Fruit fly (Drosophila melanogaster) whole organism, embryonic: Measurements from ENCODE around the gene CG15742.

ENCODE experiments used
- CG1024 ChIP-seq: fragments of 200-800 bp; sonication (Bioruptor generic); IDR thresholded peaks from 2 replicates; pipeline ENCODE4 v1.3.6; 2022; ENCODE audit warnings: missing biosample characterization, missing genetic modification characterization
- CG10274 ChIP-seq: fragments of 200-800 bp; sonication (Bioruptor generic); optimal IDR thresholded peaks from 3 replicates; lab custom pipeline; 2017; ENCODE audit warnings: missing biosample characterization, mild to moderate bottlenecking, missing genetic modification characterization
- CG10543 ChIP-seq: fragments of 200-800 bp; sonication (Bioruptor generic); optimal IDR thresholded peaks from 3 replicates; lab custom pipeline; 2017; ENCODE audit warnings: missing biosample characterization, mild to moderate bottlenecking, missing genetic modification characterization, moderate library complexity
- CG10979 ChIP-seq: fragments of 200-800 bp; sonication (Bioruptor generic); optimal IDR thresholded peaks from 2 replicates; lab custom pipeline; 2018; ENCODE audit warnings: missing biosample characterization, mild to moderate bottlenecking, missing genetic modification characterization, moderate library complexity
- CG12659 ChIP-seq: fragments of 200-800 bp; sonication (Bioruptor generic); optimal IDR thresholded peaks from 3 replicates; lab custom pipeline; 2017; ENCODE audit warnings: mild to moderate bottlenecking, missing biosample characterization, missing genetic modification reagents, missing genetic modification characterization
- CG13424 ChIP-seq: fragments of 200-800 bp; sonication (Bioruptor generic); optimal IDR thresholded peaks from 2 replicates; lab custom pipeline; 2019; ENCODE audit warnings: missing biosample characterization, mild to moderate bottlenecking, missing genetic modification characterization, moderate library complexity
- CG13775 ChIP-seq: fragments of 200-800 bp; sonication (Bioruptor generic); optimal IDR thresholded peaks from 3 replicates; lab custom pipeline; 2017; ENCODE audit warnings: missing biosample characterization, mild to moderate bottlenecking, missing genetic modification characterization
- CG15011 ChIP-seq: fragments of 200-800 bp; sonication (Bioruptor generic); optimal IDR thresholded peaks from 3 replicates; lab custom pipeline; 2018; ENCODE audit warnings: missing biosample characterization, mild to moderate bottlenecking, missing genetic modification characterization
- CG15269 ChIP-seq: fragments of 200-800 bp; sonication (Bioruptor generic); optimal IDR thresholded peaks from 2 replicates; lab custom pipeline; 2018; ENCODE audit warnings: missing biosample characterization, mild to moderate bottlenecking, missing genetic modification characterization, moderate library complexity
- CG17361 ChIP-seq: fragments of 200-800 bp; sonication (Bioruptor generic); IDR thresholded peaks from 3 replicates; pipeline ENCODE4 v1.3.6; 2022; ENCODE audit warnings: missing biosample characterization, missing genetic modification characterization
- CG17829 ChIP-seq: fragments of 200-800 bp; optimal IDR thresholded peaks from 2 replicates; lab custom pipeline; 2019; ENCODE audit warnings: missing biosample characterization, mild to moderate bottlenecking, missing genetic modification characterization, moderate library complexity
- CG18619 ChIP-seq: fragments of 200-800 bp; sonication (Bioruptor generic); optimal IDR thresholded peaks from 3 replicates; lab custom pipeline; 2017; ENCODE audit warnings: missing biosample characterization, mild to moderate bottlenecking, missing genetic modification characterization
- CG2712 ChIP-seq: fragments of 200-800 bp; optimal IDR thresholded peaks from 3 replicates; lab custom pipeline; 2019; ENCODE audit warnings: missing biosample characterization, mild to moderate bottlenecking, missing genetic modification characterization, moderate library complexity
- CG2875 ChIP-seq: fragments of 200-800 bp; sonication (Bioruptor generic); optimal IDR thresholded peaks from 2 replicates; lab custom pipeline; 2017; ENCODE audit warnings: missing biosample characterization, mild to moderate bottlenecking, missing genetic modification characterization, missing genetic modification reagents
- CG3847 ChIP-seq: fragments of 200-800 bp; sonication (Bioruptor generic); IDR thresholded peaks from 2 replicates; pipeline ENCODE4 v1.3.6; 2022; ENCODE audit warnings: missing biosample characterization, missing genetic modification characterization
- CG4424 ChIP-seq: fragments of 200-800 bp; sonication (Bioruptor generic); optimal IDR thresholded peaks from 3 replicates; lab custom pipeline; 2016; ENCODE audit warnings: missing biosample characterization, missing genetic modification characterization
- CG6854 ChIP-seq: fragments of 200-800 bp; sonication (Bioruptor generic); optimal IDR thresholded peaks from 3 replicates; lab custom pipeline; 2017; ENCODE audit warnings: missing biosample characterization, mild to moderate bottlenecking, missing genetic modification characterization
- CG7357 ChIP-seq: fragments of 200-800 bp; sonication (Bioruptor generic); IDR thresholded peaks from 3 replicates; pipeline ENCODE4 v1.3.6; 2022; ENCODE audit warnings: missing biosample characterization, missing genetic modification characterization
- CG9932 ChIP-seq: fragments of 200-800 bp; sonication (Bioruptor generic); IDR thresholded peaks from 2 replicates; pipeline ENCODE4 v1.3.6; 2022; ENCODE audit warnings: missing biosample characterization, missing genetic modification characterization
- Camta ChIP-seq: fragments of 200-800 bp; sonication (Bioruptor generic); optimal IDR thresholded peaks from 2 replicates; lab custom pipeline; 2016; ENCODE audit warnings: missing biosample characterization, missing genetic modification characterization
- Chrac-16 ChIP-seq: fragments of 200-800 bp; sonication (Bioruptor generic); optimal IDR thresholded peaks from 3 replicates; lab custom pipeline; 2016; ENCODE audit warnings: missing biosample characterization, missing genetic modification characterization
- CrebB ChIP-seq: fragments of 200-800 bp; sonication (Bioruptor generic); optimal IDR thresholded peaks from 3 replicates; lab custom pipeline; 2018; ENCODE audit warnings: missing biosample characterization, mild to moderate bottlenecking, missing genetic modification characterization
- Dbx ChIP-seq: fragments of 200-800 bp; sonication (Bioruptor generic); IDR thresholded peaks from 3 replicates; pipeline ENCODE4 v1.3.6; 2022; ENCODE audit warnings: missing biosample characterization, missing genetic modification characterization
- Deaf1 ChIP-seq: fragments of 200-800 bp; optimal IDR thresholded peaks from 3 replicates; lab custom pipeline; 2019; ENCODE audit warnings: missing biosample characterization, mild to moderate bottlenecking, missing genetic modification characterization, moderate library complexity
- Fer1 ChIP-seq: fragments of 200-800 bp; sonication (Bioruptor generic); optimal IDR thresholded peaks from 2 replicates; lab custom pipeline; 2017; ENCODE audit warnings: missing biosample characterization, mild to moderate bottlenecking, missing genetic modification characterization
- Hr3 ChIP-seq: fragments of 200-800 bp; sonication (Bioruptor generic); optimal IDR thresholded peaks from 3 replicates; lab custom pipeline; 2016; ENCODE audit warnings: missing biosample characterization, missing genetic modification characterization
- Hr51 ChIP-seq, 2 experiments: fragments of 200-800 bp; sonication (Bioruptor generic); optimal IDR thresholded peaks; 2 replicates in 1 of 2; 3 replicates in 1 of 2; lab custom pipeline; 2016 to 2018; ENCODE audit warnings: missing biosample characterization in 2 of 2, missing genetic modification characterization in 2 of 2, mild to moderate bottlenecking in 1 of 2, moderate library complexity in 1 of 2
- Meics ChIP-seq: fragments of 200-800 bp; sonication (Bioruptor generic); optimal IDR thresholded peaks from 2 replicates; lab custom pipeline; 2017; ENCODE audit warnings: missing biosample characterization, mild to moderate bottlenecking, missing genetic modification characterization
- Mrtf ChIP-seq: fragments of 200-800 bp; sonication (Bioruptor generic); IDR thresholded peaks from 3 replicates; pipeline ENCODE4 v1.3.6; 2022; ENCODE audit warnings: missing biosample characterization, missing genetic modification characterization
- Nf-YC ChIP-seq: fragments of 200-800 bp; optimal IDR thresholded peaks from 3 replicates; lab custom pipeline; 2019; ENCODE audit warnings: missing biosample characterization, mild to moderate bottlenecking, missing genetic modification characterization, moderate library complexity
- Ptx1 ChIP-seq: fragments of 200-800 bp; sonication (Bioruptor generic); IDR thresholded peaks from 2 replicates; pipeline ENCODE4 v1.3.6; 2022; ENCODE audit warnings: missing biosample characterization, missing genetic modification characterization
- Spps ChIP-seq: fragments of 200-800 bp; sonication (Bioruptor generic); optimal IDR thresholded peaks from 2 replicates; lab custom pipeline; 2018; ENCODE audit warnings: missing biosample characterization, mild to moderate bottlenecking, missing genetic modification characterization
- Ssrp ChIP-seq: fragments of 200-800 bp; sonication (Bioruptor generic); optimal IDR thresholded peaks from 2 replicates; lab custom pipeline; 2018; ENCODE audit warnings: missing biosample characterization, mild to moderate bottlenecking, missing genetic modification characterization, moderate library complexity
- Tbp ChIP-seq: fragments of >200 bp; optimal IDR thresholded peaks from 2 replicates; lab custom pipeline; 2018; ENCODE audit warnings: missing biosample characterization, missing genetic modification characterization
- Xbp1 ChIP-seq: fragments of 200-800 bp; sonication (Bioruptor generic); optimal IDR thresholded peaks from 3 replicates; lab custom pipeline; 2016; ENCODE audit warnings: missing biosample characterization, mild to moderate bottlenecking, missing genetic modification characterization
- br ChIP-seq: fragments of >200 bp; optimal IDR thresholded peaks from 2 replicates; lab custom pipeline; 2017
- ci ChIP-seq: fragments of 200-800 bp; sonication (Bioruptor generic); IDR thresholded peaks from 3 replicates; pipeline ENCODE4 v1.3.6; 2022; ENCODE audit warnings: missing biosample characterization, missing genetic modification characterization
- danr ChIP-seq: fragments of 200-800 bp; sonication (Bioruptor generic); IDR thresholded peaks from 2 replicates; pipeline ENCODE4 v1.3.6; 2022; ENCODE audit warnings: missing biosample characterization, missing genetic modification characterization
- dmrt99B ChIP-seq: fragments of 200-800 bp; sonication (Bioruptor generic); optimal IDR thresholded peaks from 2 replicates; lab custom pipeline; 2018; ENCODE audit warnings: missing biosample characterization, mild to moderate bottlenecking, missing genetic modification characterization, moderate library complexity
- esg ChIP-seq: fragments of 200-800 bp; sonication (Bioruptor generic); conservative IDR thresholded peaks from 2 replicates; pipeline ENCODE4 v1.3.6; 2022; ENCODE audit warnings: missing biosample characterization, missing genetic modification characterization
- fru ChIP-seq: fragments of >200 bp; optimal IDR thresholded peaks from 2 replicates; lab custom pipeline; 2017
- gsb ChIP-seq: fragments of 200-800 bp; sonication (Bioruptor generic); IDR thresholded peaks from 2 replicates; pipeline ENCODE4 v1.3.6; 2022; ENCODE audit warnings: missing biosample characterization, missing genetic modification characterization
- h ChIP-seq: fragments of >200 bp; optimal IDR thresholded peaks from 2 replicates; lab custom pipeline; 2017
- ind ChIP-seq: fragments of 200-800 bp; sonication (Bioruptor generic); optimal IDR thresholded peaks from 3 replicates; lab custom pipeline; 2016; ENCODE audit warnings: missing biosample characterization, missing genetic modification characterization
- lilli ChIP-seq: fragments of 200-800 bp; sonication (Bioruptor generic); optimal IDR thresholded peaks from 3 replicates; lab custom pipeline; 2016; ENCODE audit warnings: missing biosample characterization, missing genetic modification characterization
- nerfin-1 ChIP-seq: fragments of 200-800 bp; sonication (Bioruptor generic); optimal IDR thresholded peaks from 3 replicates; lab custom pipeline; 2019; ENCODE audit warnings: missing biosample characterization, mild to moderate bottlenecking, missing genetic modification characterization, moderate library complexity
- phol ChIP-seq: fragments of 200-800 bp; sonication (Bioruptor generic); optimal IDR thresholded peaks from 3 replicates; lab custom pipeline; 2018; ENCODE audit warnings: missing biosample characterization, mild to moderate bottlenecking, missing genetic modification characterization, moderate library complexity
- sisA ChIP-seq: fragments of 200-800 bp; sonication (Bioruptor generic); IDR thresholded peaks from 2 replicates; pipeline ENCODE4 v1.3.6; 2022; ENCODE audit warnings: missing biosample characterization, missing genetic modification characterization
- tgo ChIP-seq: fragments of 200-800 bp; sonication (Bioruptor generic); IDR thresholded peaks from 3 replicates; pipeline ENCODE4 v1.3.6; 2022; ENCODE audit warnings: missing biosample characterization, missing genetic modification characterization
- tin ChIP-seq: fragments of 200-800 bp; sonication (Bioruptor generic); optimal IDR thresholded peaks from 3 replicates; lab custom pipeline; 2016; ENCODE audit warnings: missing biosample characterization, missing genetic modification characterization
- tio ChIP-seq: fragments of 200-800 bp; sonication (Bioruptor generic); optimal IDR thresholded peaks from 2 replicates; lab custom pipeline; 2017; ENCODE audit warnings: missing biosample characterization, missing genetic modification characterization, inconsistent platforms
- vvl ChIP-seq: fragments of 200-800 bp; sonication (Bioruptor generic); IDR thresholded peaks from 2 replicates; pipeline ENCODE4 v1.3.6; 2022; ENCODE audit warnings: missing biosample characterization, missing genetic modification characterization

The CG15742 gene

DNA sequence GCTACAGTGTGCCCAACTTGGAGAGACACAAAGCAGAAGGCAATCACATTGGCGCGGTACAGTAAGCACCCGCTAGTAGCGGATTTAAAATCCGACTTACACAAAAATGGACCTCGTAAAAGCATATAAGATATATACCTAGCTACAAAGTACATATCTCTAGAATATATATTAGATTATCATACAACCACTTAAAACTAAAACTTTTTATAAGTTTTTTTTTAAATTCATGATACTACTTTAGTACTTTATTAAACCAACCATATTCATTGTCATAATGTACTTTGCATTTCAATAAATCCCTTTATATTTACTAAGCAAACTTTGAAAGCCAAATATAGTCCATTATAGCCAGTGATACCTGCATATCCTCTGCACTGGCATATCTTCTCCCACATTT lies 16.8 kb upstream of the CG15742 start (continued):
- TF ChIP-seq CG7357 (GFP tag; lab: Robert Waterston, UW) (peak; percentile 41; the same call in 1 of the 3 replicates), Meics (GFP tag; lab: Kevin White, UChicago) (peak; percentile 67), CG12659 (peak; percentile 46), tin (GFP tag; lab: Kevin White, UChicago) (peak; percentile 37), Ssrp (tag; lab: Kevin White, UChicago) (peak; percentile 68), Spps (no peak), esg (GFP tag; lab: Robert Waterston, UW) (peak; percentile 31; the same call in 1 of the 2 replicates), Deaf1 (tag; lab: Kevin White, UChicago) (peak; percentile 18), gsb (peak; percentile 28; the same call in 1 of the 2 replicates), tgo (GFP tag; lab: Robert Waterston, UW) (peak; percentile 45; the same call in 2 of the 3 replicates), CG9932 (GFP tag; lab: Robert Waterston, UW) (peak; percentile 54), CG2712 (tag; lab: Kevin White, UChicago) (peak; percentile 72), ind (peak; percentile 55), Nf-YC (peak; percentile 47), CrebB (tag; lab: Kevin White, UChicago) (no peak), CG4424 (peak; percentile 49), fru (lab: Kevin White, UChicago) (no peak), CG10979 (tag; lab: Kevin White, UChicago) (peak; percentile 64), CG15269 (tag; lab: Kevin White, UChicago) (peak; percentile 67), Dbx (peak; percentile 16; the same call in 1 of the 3 replicates), Hr3 (peak; percentile 34), CG17829 (peak; percentile 47), phol (tag; lab: Kevin White, UChicago) (peak; percentile 71), CG13424 (tag; lab: Kevin White, UChicago) (peak; percentile 65), vvl (GFP tag; lab: Robert Waterston, UW) (peak; percentile 48), Tbp (GFP tag; lab: Kevin White, UChicago) (no peak), Mrtf (peak; percentile 41; the same call in 1 of the 3 replicates), CG2875 (GFP tag; lab: Kevin White, UChicago) (peak; percentile 18), nerfin-1 (tag; lab: Kevin White, UChicago) (peak; percentile 10), CG3847 (GFP tag; lab: Robert Waterston, UW) (0 out of 2 replicates have a peak, but pooled peaks have one; percentile 37), Fer1 (GFP tag; lab: Kevin White, UChicago) (peak; percentile 23), lilli (GFP tag; lab: Kevin White, UChicago) (peak; percentile 3), Camta (GFP tag; lab: Kevin White, UChicago) (no peak), tio (GFP tag; lab: Kevin White, UChicago) (peak; percentile 38), Hr51 (GFP tag; optimal IDR thresholded peaks at IDR 0.05; lab: Kevin White, UChicago) (peak in 1 of 2 experiments; percentile 67), sisA (GFP tag; lab: Robert Waterston, UW) (peak; percentile 46), Chrac-16 (GFP tag; lab: Kevin White, UChicago) (peak; percentile 30), CG13775 (peak; percentile 18), h (lab: Kevin White, UChicago) (no peak), dmrt99B (tag; lab: Kevin White, UChicago) (peak; percentile 75), CG10543 (GFP tag; lab: Kevin White, UChicago) (peak; percentile 54), CG18619 (GFP tag; lab: Kevin White, UChicago) (peak; percentile 19), danr (GFP tag; lab: Robert Waterston, UW) (0 out of 2 replicates have a peak, but pooled peaks have one; percentile 12), CG6854 (GFP tag; lab: Kevin White, UChicago) (no peak), Ptx1 (GFP tag; lab: Robert Waterston, UW) (peak; percentile 61), CG17361 (peak; percentile 70; the same call in 2 of the 3 replicates), ci (GFP tag; lab: Robert Waterston, UW) (0 out of 3 replicates have a peak, but pooled peaks have one; percentile 14), CG1024 (GFP tag; lab: Robert Waterston, UW) (no peak), CG15011 (GFP tag; lab: Kevin White, UChicago) (peak; percentile 33), br (lab: Kevin White, UChicago) (no peak), Xbp1 (GFP tag; lab: Kevin White, UChicago) (peak; percentile 39), CG10274 (no peak)
